Fruit fly (Drosophila melanogaster) whole organism, embryonic: ENCODE measurements around the gene baf.

ENCODE experiments used
- Ada2b ChIP-seq: fragments of 200-800 bp; sonication (Bioruptor generic); IDR thresholded peaks from 2 replicates; pipeline ENCODE4 v1.3.6; 2022; ENCODE audit warnings: missing biosample characterization, missing genetic modification characterization
- Atf6 ChIP-seq: fragments of 200-800 bp; sonication (Bioruptor generic); IDR thresholded peaks from 2 replicates; pipeline ENCODE4 v1.3.6; 2022; ENCODE audit warnings: missing biosample characterization, missing genetic modification characterization
- CG10979 ChIP-seq: fragments of 200-800 bp; sonication (Bioruptor generic); optimal IDR thresholded peaks from 2 replicates; lab custom pipeline; 2018; ENCODE audit warnings: missing biosample characterization, mild to moderate bottlenecking, missing genetic modification characterization, moderate library complexity
- CG12659 ChIP-seq: fragments of 200-800 bp; sonication (Bioruptor generic); optimal IDR thresholded peaks from 3 replicates; lab custom pipeline; 2017; ENCODE audit warnings: mild to moderate bottlenecking, missing biosample characterization, missing genetic modification reagents, missing genetic modification characterization
- CG1603 ChIP-seq: fragments of 200-800 bp; sonication (Bioruptor generic); optimal IDR thresholded peaks from 2 replicates; lab custom pipeline; 2019; ENCODE audit warnings: missing biosample characterization, mild to moderate bottlenecking, missing genetic modification characterization, moderate library complexity
- CG17385 ChIP-seq: fragments of 200-800 bp; sonication (Bioruptor generic); optimal IDR thresholded peaks from 3 replicates; lab custom pipeline; 2018; ENCODE audit warnings: missing biosample characterization, mild to moderate bottlenecking, missing genetic modification characterization
- CG17802 ChIP-seq: fragments of 200-800 bp; sonication (Bioruptor generic); optimal IDR thresholded peaks from 2 replicates; lab custom pipeline; 2018; ENCODE audit warnings: missing biosample characterization, mild to moderate bottlenecking, missing genetic modification characterization, moderate library complexity
- CG3163 ChIP-seq: fragments of 200-800 bp; sonication (Bioruptor generic); optimal IDR thresholded peaks from 3 replicates; lab custom pipeline; 2016; ENCODE audit warnings: missing biosample characterization, missing genetic modification characterization
- CG34224 ChIP-seq: fragments of 200-800 bp; sonication (Bioruptor generic); IDR thresholded peaks from 3 replicates; pipeline ENCODE4 v1.3.6; 2022; ENCODE audit warnings: missing biosample characterization, missing genetic modification characterization; ENCODE audit not compliant: partially characterized antibody
- CG6791 ChIP-seq: fragments of 200-800 bp; sonication (Bioruptor generic); IDR thresholded peaks from 3 replicates; pipeline ENCODE4 v1.3.6; 2022; ENCODE audit warnings: missing biosample characterization, missing genetic modification characterization; ENCODE audit not compliant: partially characterized antibody
- CG7839 ChIP-seq: fragments of 200-800 bp; sonication (Bioruptor generic); optimal IDR thresholded peaks from 3 replicates; lab custom pipeline; 2018; ENCODE audit warnings: missing biosample characterization, mild to moderate bottlenecking, missing genetic modification characterization, moderate library complexity
- CG8290 ChIP-seq, 3 experiments: fragments of 200-800 bp; sonication (Bioruptor generic); optimal IDR thresholded peaks; 2 replicates each; lab custom pipeline; 2016 to 2019; ENCODE audit warnings: missing biosample characterization in 3 of 3, missing genetic modification characterization in 3 of 3, mild to moderate bottlenecking in 2 of 3, moderate library complexity in 1 of 3
- CG9797 ChIP-seq: fragments of 200-800 bp; sonication (Bioruptor generic); optimal IDR thresholded peaks from 3 replicates; lab custom pipeline; 2018; ENCODE audit warnings: missing biosample characterization, mild to moderate bottlenecking, missing genetic modification characterization
- Drgx ChIP-seq: fragments of 200-800 bp; sonication (Bioruptor generic); IDR thresholded peaks from 2 replicates; pipeline ENCODE4 v1.3.6; 2022; ENCODE audit warnings: missing biosample characterization, missing genetic modification characterization
- HmgZ ChIP-seq: fragments of 200-800 bp; sonication (Bioruptor generic); optimal IDR thresholded peaks from 2 replicates; lab custom pipeline; 2018; ENCODE audit warnings: missing biosample characterization, mild to moderate bottlenecking, missing genetic modification characterization
- Hr51 ChIP-seq, 2 experiments: fragments of 200-800 bp; sonication (Bioruptor generic); optimal IDR thresholded peaks; 2 replicates in 1 of 2; 3 replicates in 1 of 2; lab custom pipeline; 2016 to 2018; ENCODE audit warnings: missing biosample characterization in 2 of 2, missing genetic modification characterization in 2 of 2, mild to moderate bottlenecking in 1 of 2, moderate library complexity in 1 of 2
- Med ChIP-seq: fragments of 200-800 bp; sonication (Bioruptor generic); peaks from one replicate; lab custom pipeline; 2016; ENCODE audit warnings: missing biosample characterization, missing genetic modification characterization, mild to moderate bottlenecking, inconsistent platforms, moderate library complexity
- Meics ChIP-seq: fragments of 200-800 bp; sonication (Bioruptor generic); optimal IDR thresholded peaks from 2 replicates; lab custom pipeline; 2017; ENCODE audit warnings: missing biosample characterization, mild to moderate bottlenecking, missing genetic modification characterization
- NK7.1 ChIP-seq: fragments of 200-800 bp; sonication (Bioruptor generic); optimal IDR thresholded peaks from 3 replicates; lab custom pipeline; 2016; ENCODE audit warnings: missing biosample characterization, missing genetic modification characterization
- Neu2 ChIP-seq: fragments of 200-800 bp; sonication (Bioruptor generic); optimal IDR thresholded peaks from 3 replicates; lab custom pipeline; 2016; ENCODE audit warnings: missing biosample characterization, missing genetic modification characterization, borderline replicate concordance
- Ptx1 ChIP-seq: fragments of 200-800 bp; sonication (Bioruptor generic); IDR thresholded peaks from 2 replicates; pipeline ENCODE4 v1.3.6; 2022; ENCODE audit warnings: missing biosample characterization, missing genetic modification characterization
- Scr ChIP-seq: fragments of 200-800 bp; sonication (Bioruptor generic); IDR thresholded peaks from 2 replicates; pipeline ENCODE4 v1.3.6; 2022; ENCODE audit warnings: missing biosample characterization, missing genetic modification characterization; ENCODE audit not compliant: partially characterized antibody
- Ssrp ChIP-seq: fragments of 200-800 bp; sonication (Bioruptor generic); optimal IDR thresholded peaks from 2 replicates; lab custom pipeline; 2018; ENCODE audit warnings: missing biosample characterization, mild to moderate bottlenecking, missing genetic modification characterization, moderate library complexity
- Trl ChIP-seq, 3 experiments: fragments of >200 bp in 2 of 3; fragments of 200-800 bp in 1 of 3; sonication (Bioruptor generic) in 1 of 3; optimal IDR thresholded peaks; 2 replicates in 1 of 3; 3 replicates in 2 of 3; lab custom pipeline; 2016 to 2017; ENCODE audit warnings: missing biosample characterization in 1 of 3, missing genetic modification characterization in 1 of 3
- Xbp1 ChIP-seq: fragments of 200-800 bp; sonication (Bioruptor generic); optimal IDR thresholded peaks from 3 replicates; lab custom pipeline; 2016; ENCODE audit warnings: missing biosample characterization, mild to moderate bottlenecking, missing genetic modification characterization
- btn ChIP-seq: fragments of 200-800 bp; sonication (Bioruptor generic); optimal IDR thresholded peaks from 2 replicates; lab custom pipeline; 2016; ENCODE audit warnings: missing biosample characterization, missing genetic modification characterization
- chinmo ChIP-seq: fragments of 200-800 bp; sonication (Bioruptor generic); IDR thresholded peaks from 4 replicates; pipeline ENCODE4 v1.3.6; 2022; ENCODE audit warnings: missing biosample characterization, missing genetic modification characterization; ENCODE audit not compliant: partially characterized antibody
- chm ChIP-seq: fragments of 200-800 bp; sonication (Bioruptor generic); IDR thresholded peaks from 2 replicates; pipeline ENCODE4 v1.3.6; 2022; ENCODE audit warnings: missing biosample characterization, missing genetic modification characterization
- crp ChIP-seq, 2 experiments: fragments of 200-800 bp; sonication (Bioruptor generic); optimal IDR thresholded peaks; 2 replicates in 1 of 2; 3 replicates in 1 of 2; lab custom pipeline; 2017; ENCODE audit warnings: missing biosample characterization in 2 of 2, missing genetic modification characterization in 2 of 2, mild to moderate bottlenecking in 1 of 2, moderate library complexity in 1 of 2
- dpn ChIP-seq, 2 experiments: fragments of 200-800 bp; sonication (Bioruptor generic); optimal IDR thresholded peaks; 3 replicates each; lab custom pipeline; 2016; ENCODE audit warnings: missing biosample characterization in 2 of 2, missing genetic modification characterization in 2 of 2
- en ChIP-seq: fragments of 200-800 bp; sonication (Bioruptor generic); optimal IDR thresholded peaks from 2 replicates; lab custom pipeline; 2016; ENCODE audit warnings: missing biosample characterization, missing genetic modification characterization
- grau ChIP-seq: fragments of 200-800 bp; optimal IDR thresholded peaks from 3 replicates; lab custom pipeline; 2019; ENCODE audit warnings: missing biosample characterization, mild to moderate bottlenecking, missing genetic modification characterization, moderate library complexity
- knrl ChIP-seq: fragments of 200-800 bp; sonication (Bioruptor generic); IDR thresholded peaks from 3 replicates; pipeline ENCODE4 v1.3.6; 2022; ENCODE audit warnings: missing biosample characterization, missing genetic modification characterization; ENCODE audit not compliant: partially characterized antibody
- mirr ChIP-seq: fragments of 200-800 bp; sonication (Bioruptor generic); optimal IDR thresholded peaks from 3 replicates; lab custom pipeline; 2018; ENCODE audit warnings: missing biosample characterization, mild to moderate bottlenecking, missing genetic modification characterization
- onecut ChIP-seq: fragments of 200-800 bp; sonication (Bioruptor generic); IDR thresholded peaks from 2 replicates; pipeline ENCODE4 v1.3.6; 2022; ENCODE audit warnings: missing biosample characterization, missing genetic modification characterization
- phol ChIP-seq: fragments of 200-800 bp; sonication (Bioruptor generic); optimal IDR thresholded peaks from 3 replicates; lab custom pipeline; 2018; ENCODE audit warnings: missing biosample characterization, mild to moderate bottlenecking, missing genetic modification characterization, moderate library complexity
- prd ChIP-seq, 3 experiments: fragments of >200 bp in 2 of 3; fragments of 200-800 bp in 1 of 3; sonication (Bioruptor generic) in 1 of 3; optimal IDR thresholded peaks in 2 of 3; IDR thresholded peaks in 1 of 3; 2 replicates in 2 of 3; 3 replicates in 1 of 3; pipeline versions ENCODE4 v1.3.6 to Lab custom; 2017 to 2022; ENCODE audit warnings: missing biosample characterization in 1 of 3, missing genetic modification characterization in 1 of 3
- ranshi ChIP-seq: fragments of 200-800 bp; sonication (Bioruptor generic); IDR thresholded peaks from 2 replicates; pipeline ENCODE4 v1.3.6; 2022; ENCODE audit warnings: missing biosample characterization, missing genetic modification characterization
- sqz ChIP-seq: fragments of 200-800 bp; sonication (Bioruptor generic); optimal IDR thresholded peaks from 3 replicates; lab custom pipeline; 2018; ENCODE audit warnings: missing biosample characterization, mild to moderate bottlenecking, missing genetic modification characterization
- stwl ChIP-seq: fragments of 200-800 bp; sonication (Bioruptor generic); optimal IDR thresholded peaks from 3 replicates; lab custom pipeline; 2018; ENCODE audit warnings: missing biosample characterization, mild to moderate bottlenecking, missing genetic modification characterization, moderate library complexity
- tin ChIP-seq: fragments of 200-800 bp; sonication (Bioruptor generic); optimal IDR thresholded peaks from 3 replicates; lab custom pipeline; 2016; ENCODE audit warnings: missing biosample characterization, missing genetic modification characterization
- ttk ChIP-seq: fragments of 200-800 bp; sonication (Bioruptor generic); IDR thresholded peaks from 2 replicates; pipeline ENCODE4 v2.1.2; 2022; ENCODE audit warnings: missing biosample characterization, missing genetic modification characterization
- tx ChIP-seq: fragments of 200-800 bp; sonication (Bioruptor generic); optimal IDR thresholded peaks from 2 replicates; lab custom pipeline; 2016; ENCODE audit warnings: missing biosample characterization, missing genetic modification characterization
- vvl ChIP-seq: fragments of 200-800 bp; sonication (Bioruptor generic); IDR thresholded peaks from 2 replicates; pipeline ENCODE4 v1.3.6; 2022; ENCODE audit warnings: missing biosample characterization, missing genetic modification characterization
- zfh2 ChIP-seq: fragments of 200-800 bp; sonication (Bioruptor generic); optimal IDR thresholded peaks from 2 replicates; lab custom pipeline; 2016; ENCODE audit warnings: missing biosample characterization, missing genetic modification characterization

Gene baf

DNA sequence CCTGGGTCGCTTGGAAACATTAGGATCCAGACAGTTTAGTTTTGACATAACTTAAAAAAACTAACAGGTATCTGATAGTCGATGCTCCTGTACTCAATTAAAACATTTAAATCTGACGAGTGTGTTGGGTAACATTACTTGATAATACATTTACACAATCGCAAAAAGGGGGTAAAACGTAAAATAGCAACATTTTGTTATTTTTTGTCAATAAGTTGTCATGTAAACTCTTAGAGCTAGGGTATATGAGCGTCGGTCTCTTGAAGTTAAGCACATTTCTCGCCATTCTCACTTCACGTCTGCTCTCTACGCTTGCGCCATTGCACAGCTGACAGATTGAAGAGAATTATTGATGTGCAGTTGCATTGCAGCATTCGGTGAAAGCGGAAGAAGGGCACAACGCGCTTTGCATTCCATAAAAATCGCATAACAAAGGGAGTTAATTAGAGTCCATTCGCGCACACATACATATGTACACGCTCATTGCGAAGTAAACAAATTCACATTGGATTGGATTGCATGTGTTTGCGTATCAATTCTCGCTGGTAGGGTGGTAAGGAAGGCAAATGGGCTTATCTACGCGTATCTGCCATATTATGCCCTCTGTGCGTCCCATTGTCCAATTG, 44.3 kb upstream of the baf start (continued):
- TF ChIP-seq prd (optimal IDR thresholded peaks at IDR 0.05; lab: Kevin White, UChicago) (no peak), prd (GFP tag; IDR thresholded peaks at IDR 0.05; lab: Robert Waterston, UW) (0 out of 3 replicates have a peak, but pooled peaks have one; percentile 22), Neu2 (GFP tag; lab: Kevin White, UChicago) (peak; percentile 41), grau (tag; lab: Kevin White, UChicago) (peak; percentile 17), CG17385 (no peak), crp (GFP tag; optimal IDR thresholded peaks at IDR 0.05; lab: Kevin White, UChicago) (peak in 1 of 2 experiments; percentile 10), sqz (GFP tag; lab: Kevin White, UChicago) (peak; percentile 5), Atf6 (peak; percentile 38; the same call in 1 of the 2 replicates), ttk (GFP tag; lab: Robert Waterston, UW) (no peak), CG17802 (tag; lab: Kevin White, UChicago) (no peak), tx (GFP tag; lab: Kevin White, UChicago) (no peak), onecut (GFP tag; lab: Robert Waterston, UW) (peak; percentile 23; the same call in 1 of the 2 replicates), vvl (peak; percentile 45; the same call in 1 of the 2 replicates), CG10979 (tag; lab: Kevin White, UChicago) (peak; percentile 31), Scr (peak; percentile 53), Med (GFP tag; lab: Kevin White, UChicago) (peak; percentile 71), ranshi (GFP tag; lab: Robert Waterston, UW) (0 out of 2 replicates have a peak, but pooled peaks have one; percentile 12), NK7.1 (peak; percentile 21), CG3163 (peak; percentile 11), Meics (GFP tag; lab: Kevin White, UChicago) (peak; percentile 39), Drgx (GFP tag; lab: Robert Waterston, UW) (peak; percentile 39), CG12659 (GFP tag; lab: Kevin White, UChicago) (peak; percentile 5), mirr (GFP tag; lab: Kevin White, UChicago) (peak; percentile 44), HmgZ (tag; lab: Kevin White, UChicago) (no peak), phol (tag; lab: Kevin White, UChicago) (peak; percentile 33), Hr51 (GFP tag; optimal IDR thresholded peaks at IDR 0.05; lab: Kevin White, UChicago) (peak in 1 of 2 experiments; percentile 22), Ada2b (GFP tag; lab: Robert Waterston, UW) (0 out of 2 replicates have a peak, but pooled peaks have one; percentile 12), CG7839 (peak; percentile 16), Ssrp (tag; lab: Kevin White, UChicago) (peak; percentile 4), CG1603 (tag; lab: Kevin White, UChicago) (peak; percentile 13), Ptx1 (peak; percentile 30; the same call in 1 of the 2 replicates), Xbp1 (GFP tag; lab: Kevin White, UChicago) (peak; percentile 9), chm (GFP tag; lab: Robert Waterston, UW) (no peak), tin (GFP tag; lab: Kevin White, UChicago) (peak; percentile 53), CG8290 (GFP tag; optimal IDR thresholded peaks at IDR 0.05; lab: Kevin White, UChicago) (no peak), CG8290 (tag; optimal IDR thresholded peaks at IDR 0.05; lab: Kevin White, UChicago) (peak in 1 of 2 experiments; percentile 51), CG34224 (GFP tag; lab: Robert Waterston, UW) (peak; percentile 18; the same call in 1 of the 3 replicates), en (GFP tag; lab: Kevin White, UChicago) (peak; percentile 9), zfh2 (GFP tag; lab: Kevin White, UChicago) (no peak), knrl (GFP tag; lab: Robert Waterston, UW) (peak; percentile 41; the same call in 2 of the 3 replicates), Trl (optimal IDR thresholded peaks at IDR 0.05; lab: Kevin White, UChicago) (peak; percentile 27 to 38), Trl (GFP tag; optimal IDR thresholded peaks at IDR 0.05; lab: Kevin White, UChicago) (peak; percentile 7), chinmo (GFP tag; lab: Robert Waterston, UW) (peak; percentile 63; the same call in 2 of the 4 replicates), dpn (GFP tag; optimal IDR thresholded peaks at IDR 0.05; lab: Kevin White, UChicago) (peak; percentile 27 to 31), btn (GFP tag; lab: Kevin White, UChicago) (no peak), stwl (tag; lab: Kevin White, UChicago) (no peak), CG6791 (GFP tag; lab: Robert Waterston, UW) (peak; percentile 58; the same call in 2 of the 3 replicates), CG9797 (no peak)
